Fruit fly (Drosophila melanogaster) whole organism, embryonic: ENCODE data around the gene CG14995.

Source experiments
- ATbp ChIP-seq: fragments of 200-800 bp; sonication (Bioruptor generic); optimal IDR thresholded peaks from 2 replicates; lab custom pipeline; 2017; ENCODE audit warnings: missing biosample characterization, mild to moderate bottlenecking, missing genetic modification characterization, missing genetic modification reagents
- Bdp1 ChIP-seq: fragments of 200-800 bp; sonication (Bioruptor generic); optimal IDR thresholded peaks from 3 replicates; lab custom pipeline; 2016; ENCODE audit warnings: missing biosample characterization, missing genetic modification characterization
- CG10267 ChIP-seq: fragments of 200-800 bp; sonication (Bioruptor generic); optimal IDR thresholded peaks from 2 replicates; lab custom pipeline; 2018; ENCODE audit warnings: missing biosample characterization, mild to moderate bottlenecking, missing genetic modification characterization, moderate library complexity
- CG10959 ChIP-seq: fragments of 200-800 bp; sonication (Bioruptor generic); IDR thresholded peaks from 2 replicates; pipeline ENCODE4 v1.3.6; 2022; ENCODE audit warnings: missing biosample characterization, missing genetic modification characterization
- CG12659 ChIP-seq: fragments of 200-800 bp; sonication (Bioruptor generic); optimal IDR thresholded peaks from 3 replicates; lab custom pipeline; 2017; ENCODE audit warnings: mild to moderate bottlenecking, missing biosample characterization, missing genetic modification reagents, missing genetic modification characterization
- CG13775 ChIP-seq: fragments of 200-800 bp; sonication (Bioruptor generic); optimal IDR thresholded peaks from 3 replicates; lab custom pipeline; 2017; ENCODE audit warnings: missing biosample characterization, mild to moderate bottlenecking, missing genetic modification characterization
- CG14710 ChIP-seq: fragments of 200-800 bp; sonication (Bioruptor generic); optimal IDR thresholded peaks from 3 replicates; lab custom pipeline; 2019; ENCODE audit warnings: missing biosample characterization, mild to moderate bottlenecking, missing genetic modification characterization, moderate library complexity
- CG15269 ChIP-seq: fragments of 200-800 bp; sonication (Bioruptor generic); optimal IDR thresholded peaks from 2 replicates; lab custom pipeline; 2018; ENCODE audit warnings: missing biosample characterization, mild to moderate bottlenecking, missing genetic modification characterization, moderate library complexity
- CG16815 ChIP-seq: fragments of 200-800 bp; sonication (Bioruptor generic); optimal IDR thresholded peaks from 3 replicates; lab custom pipeline; 2017; ENCODE audit warnings: missing biosample characterization, mild to moderate bottlenecking, missing genetic modification characterization
- CG17829 ChIP-seq: fragments of 200-800 bp; optimal IDR thresholded peaks from 2 replicates; lab custom pipeline; 2019; ENCODE audit warnings: missing biosample characterization, mild to moderate bottlenecking, missing genetic modification characterization, moderate library complexity
- CG2712 ChIP-seq: fragments of 200-800 bp; optimal IDR thresholded peaks from 3 replicates; lab custom pipeline; 2019; ENCODE audit warnings: missing biosample characterization, mild to moderate bottlenecking, missing genetic modification characterization, moderate library complexity
- CG31365 ChIP-seq: fragments of 200-800 bp; sonication (Bioruptor generic); optimal IDR thresholded peaks from 2 replicates; lab custom pipeline; 2018; ENCODE audit warnings: missing biosample characterization, mild to moderate bottlenecking, missing genetic modification characterization
- CG4854 ChIP-seq: fragments of 200-800 bp; sonication (Bioruptor generic); optimal IDR thresholded peaks from 2 replicates; lab custom pipeline; 2016; ENCODE audit warnings: missing biosample characterization, missing genetic modification characterization, inconsistent platforms
- CG7372 ChIP-seq: fragments of 200-800 bp; sonication (Bioruptor generic); IDR thresholded peaks from 2 replicates; pipeline ENCODE4 v1.3.6; 2022; ENCODE audit warnings: missing biosample characterization, missing genetic modification characterization
- CG7928 ChIP-seq: fragments of 200-800 bp; sonication (Bioruptor generic); optimal IDR thresholded peaks from 2 replicates; lab custom pipeline; 2017; ENCODE audit warnings: missing biosample characterization, mild to moderate bottlenecking, missing genetic modification characterization
- CG9437 ChIP-seq: fragments of 200-800 bp; sonication (Bioruptor generic); optimal IDR thresholded peaks from 2 replicates; lab custom pipeline; 2018; ENCODE audit warnings: missing biosample characterization, mild to moderate bottlenecking, missing genetic modification characterization
- CG9727 ChIP-seq: fragments of 200-800 bp; sonication (Bioruptor generic); optimal IDR thresholded peaks from 3 replicates; lab custom pipeline; 2017; ENCODE audit warnings: missing biosample characterization, mild to moderate bottlenecking, missing genetic modification characterization
- H15 ChIP-seq: fragments of 200-800 bp; sonication (Bioruptor generic); IDR thresholded peaks from 3 replicates; pipeline ENCODE4 v1.3.6; 2022; ENCODE audit warnings: missing biosample characterization, missing genetic modification characterization
- HmgZ ChIP-seq: fragments of 200-800 bp; sonication (Bioruptor generic); optimal IDR thresholded peaks from 2 replicates; lab custom pipeline; 2018; ENCODE audit warnings: missing biosample characterization, mild to moderate bottlenecking, missing genetic modification characterization
- Hmx ChIP-seq: fragments of 200-800 bp; sonication (Bioruptor generic); optimal IDR thresholded peaks from 2 replicates; lab custom pipeline; 2016; ENCODE audit warnings: missing biosample characterization, missing genetic modification characterization
- Lpt ChIP-seq: fragments of >200 bp; optimal IDR thresholded peaks from 2 replicates; lab custom pipeline; 2018; ENCODE audit warnings: missing biosample characterization, missing genetic modification characterization
- Med ChIP-seq: fragments of 200-800 bp; sonication (Bioruptor generic); peaks from one replicate; lab custom pipeline; 2016; ENCODE audit warnings: missing biosample characterization, missing genetic modification characterization, mild to moderate bottlenecking, inconsistent platforms, moderate library complexity
- Opbp ChIP-seq: fragments of 200-800 bp; sonication (Bioruptor generic); IDR thresholded peaks from 3 replicates; pipeline ENCODE4 v1.3.6; 2022; ENCODE audit warnings: missing biosample characterization, missing genetic modification characterization; ENCODE audit not compliant: partially characterized antibody
- Rfx ChIP-seq: fragments of 200-800 bp; sonication (Bioruptor generic); IDR thresholded peaks from 2 replicates; pipeline ENCODE4 v1.3.6; 2022; ENCODE audit warnings: missing biosample characterization, missing genetic modification characterization
- Sin3A ChIP-seq: fragments of >200 bp; optimal IDR thresholded peaks from 2 replicates; lab custom pipeline; 2018
- Xrp1 ChIP-seq: fragments of 200-800 bp; sonication (Bioruptor generic); IDR thresholded peaks from 2 replicates; pipeline ENCODE4 v1.3.6; 2022; ENCODE audit warnings: missing biosample characterization, missing genetic modification characterization
- abd-A ChIP-seq: fragments of 200-800 bp; sonication (Bioruptor generic); optimal IDR thresholded peaks from 3 replicates; lab custom pipeline; 2019; ENCODE audit warnings: missing biosample characterization, mild to moderate bottlenecking, missing genetic modification characterization, moderate library complexity
- bigmax ChIP-seq: fragments of 200-800 bp; sonication (Bioruptor generic); optimal IDR thresholded peaks from 2 replicates; lab custom pipeline; 2018; ENCODE audit warnings: missing biosample characterization, mild to moderate bottlenecking, missing genetic modification characterization
- cg ChIP-seq: fragments of 200-800 bp; sonication (Bioruptor generic); optimal IDR thresholded peaks from 3 replicates; lab custom pipeline; 2019; ENCODE audit warnings: missing biosample characterization, mild to moderate bottlenecking, missing genetic modification characterization, moderate library complexity
- ci ChIP-seq: fragments of 200-800 bp; sonication (Bioruptor generic); IDR thresholded peaks from 3 replicates; pipeline ENCODE4 v1.3.6; 2022; ENCODE audit warnings: missing biosample characterization, missing genetic modification characterization
- dan ChIP-seq: fragments of 200-800 bp; sonication (Bioruptor generic); IDR thresholded peaks from 2 replicates; pipeline ENCODE4 v1.3.6; 2022; ENCODE audit warnings: missing biosample characterization, missing genetic modification characterization
- dmrt11E ChIP-seq: fragments of 200-800 bp; sonication (Bioruptor generic); optimal IDR thresholded peaks from 3 replicates; lab custom pipeline; 2018; ENCODE audit warnings: missing biosample characterization, mild to moderate bottlenecking, missing genetic modification characterization, moderate library complexity
- dpn ChIP-seq, 2 experiments: fragments of 200-800 bp; sonication (Bioruptor generic); optimal IDR thresholded peaks; 3 replicates each; lab custom pipeline; 2016; ENCODE audit warnings: missing biosample characterization in 2 of 2, missing genetic modification characterization in 2 of 2
- en ChIP-seq: fragments of 200-800 bp; sonication (Bioruptor generic); optimal IDR thresholded peaks from 2 replicates; lab custom pipeline; 2016; ENCODE audit warnings: missing biosample characterization, missing genetic modification characterization
- fu2 ChIP-seq: fragments of 200-800 bp; sonication (Bioruptor generic); optimal IDR thresholded peaks from 2 replicates; lab custom pipeline; 2016; ENCODE audit warnings: missing biosample characterization, missing genetic modification characterization
- gcm2 ChIP-seq: fragments of 200-800 bp; sonication (Bioruptor generic); optimal IDR thresholded peaks from 2 replicates; lab custom pipeline; 2016; ENCODE audit warnings: missing biosample characterization, missing genetic modification characterization
- phol ChIP-seq: fragments of 200-800 bp; sonication (Bioruptor generic); optimal IDR thresholded peaks from 3 replicates; lab custom pipeline; 2018; ENCODE audit warnings: missing biosample characterization, mild to moderate bottlenecking, missing genetic modification characterization, moderate library complexity
- psq ChIP-seq: fragments of 200-800 bp; sonication (Bioruptor generic); optimal IDR thresholded peaks from 2 replicates; lab custom pipeline; 2017; ENCODE audit warnings: missing biosample characterization, missing genetic modification characterization
- pum ChIP-seq: fragments of 200-800 bp; sonication (Bioruptor generic); optimal IDR thresholded peaks from 2 replicates; lab custom pipeline; 2016; ENCODE audit warnings: missing biosample characterization, missing genetic modification characterization
- salm ChIP-seq: fragments of 200-800 bp; sonication (Bioruptor generic); optimal IDR thresholded peaks from 2 replicates; lab custom pipeline; 2018; ENCODE audit warnings: missing biosample characterization, mild to moderate bottlenecking, missing genetic modification characterization
- sd ChIP-seq: fragments of 200-800 bp; sonication (Bioruptor generic); optimal IDR thresholded peaks from 3 replicates; lab custom pipeline; 2018; ENCODE audit warnings: missing biosample characterization, mild to moderate bottlenecking, missing genetic modification characterization, moderate library complexity
- sisA ChIP-seq: fragments of 200-800 bp; sonication (Bioruptor generic); IDR thresholded peaks from 2 replicates; pipeline ENCODE4 v1.3.6; 2022; ENCODE audit warnings: missing biosample characterization, missing genetic modification characterization
- slp2 ChIP-seq: fragments of 200-800 bp; sonication (Bioruptor generic); optimal IDR thresholded peaks from 2 replicates; lab custom pipeline; 2016; ENCODE audit warnings: missing biosample characterization, missing genetic modification characterization
- sqz ChIP-seq: fragments of 200-800 bp; sonication (Bioruptor generic); optimal IDR thresholded peaks from 3 replicates; lab custom pipeline; 2018; ENCODE audit warnings: missing biosample characterization, mild to moderate bottlenecking, missing genetic modification characterization
- trem ChIP-seq: fragments of 200-800 bp; optimal IDR thresholded peaks from 3 replicates; lab custom pipeline; 2019; ENCODE audit warnings: missing biosample characterization, mild to moderate bottlenecking, missing genetic modification characterization, moderate library complexity
- ttk ChIP-seq: fragments of 200-800 bp; sonication (Bioruptor generic); IDR thresholded peaks from 2 replicates; pipeline ENCODE4 v2.1.2; 2022; ENCODE audit warnings: missing biosample characterization, missing genetic modification characterization
- tx ChIP-seq: fragments of 200-800 bp; sonication (Bioruptor generic); optimal IDR thresholded peaks from 2 replicates; lab custom pipeline; 2016; ENCODE audit warnings: missing biosample characterization, missing genetic modification characterization
- unc-4 ChIP-seq: fragments of 200-800 bp; sonication (Bioruptor generic); IDR thresholded peaks from 2 replicates; pipeline ENCODE4 v1.3.6; 2022; ENCODE audit warnings: missing biosample characterization, missing genetic modification characterization; ENCODE audit not compliant: partially characterized antibody
- zfh1 ChIP-seq: fragments of 200-800 bp; sonication (Bioruptor generic); IDR thresholded peaks from 3 replicates; pipeline ENCODE4 v1.3.6; 2022; ENCODE audit warnings: missing biosample characterization, missing genetic modification characterization

CG14995 gene

DNA sequence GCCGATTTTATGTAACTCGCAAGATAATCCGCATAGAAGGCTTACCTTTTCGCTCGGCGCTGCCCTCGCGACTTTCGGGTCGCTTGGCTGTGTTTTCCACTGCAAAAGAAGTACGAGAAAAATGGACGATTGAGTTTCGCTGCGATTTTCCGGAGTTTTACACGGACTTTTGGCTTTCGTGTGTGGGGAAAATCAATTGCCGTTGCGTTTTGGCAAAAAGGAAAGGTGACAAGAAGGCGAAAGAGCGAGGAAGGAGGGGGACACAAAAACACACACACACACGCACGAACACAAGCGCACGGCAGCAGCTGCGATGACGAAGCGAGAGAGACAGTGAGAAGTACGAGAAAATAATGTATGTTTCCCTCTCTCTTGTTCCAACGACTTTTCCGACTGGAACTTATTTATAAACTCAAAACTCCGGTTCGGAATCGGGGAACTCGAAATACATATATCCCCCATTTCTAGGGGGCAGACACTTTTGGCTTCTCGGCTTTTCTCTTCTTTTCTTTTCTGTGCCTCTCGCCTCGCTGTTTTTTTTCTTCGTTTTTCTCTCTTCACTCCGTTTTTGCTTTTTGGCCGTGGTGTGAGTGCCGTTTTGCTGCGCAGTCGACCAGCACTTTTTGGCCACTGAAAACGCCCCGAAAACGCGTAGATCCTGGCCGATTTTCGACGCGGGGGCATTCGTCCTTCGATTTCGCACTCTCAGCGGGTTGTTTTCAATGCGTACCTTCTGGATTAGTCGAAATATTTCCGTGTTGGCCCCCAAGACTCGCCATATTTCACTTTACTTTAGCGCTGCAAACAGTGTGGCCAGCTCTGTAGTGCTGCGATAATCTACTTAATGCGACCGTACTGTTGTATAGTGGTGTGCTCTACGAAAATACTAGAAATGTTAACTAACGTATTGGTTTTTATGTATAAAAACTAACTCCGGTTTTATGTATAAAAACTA lies 30.9 kb upstream of the CG14995 start, which contains the start of gene ens (continued):
- TF ChIP-seq gcm2, result no peak
- TF ChIP-seq ci (GFP tag; lab: Robert Waterston, UW), result no peak
- TF ChIP-seq CG31365 (tag; lab: Kevin White, UChicago), result no peak
- no peak for TF ChIP-seq fu2 (GFP tag; lab: Kevin White, UChicago)
- TF ChIP-seq CG9727 (GFP tag; lab: Kevin White, UChicago), result no peak
- TF ChIP-seq HmgZ (tag; lab: Kevin White, UChicago), result peak; percentile 6
- 0 out of 2 replicates have a peak, but pooled peaks have one; percentile 13 for TF ChIP-seq unc-4
- TF ChIP-seq zfh1 (GFP tag; lab: Robert Waterston, UW), result 0 out of 3 replicates have a peak, but pooled peaks have one; percentile 24
- peak; percentile 24 for TF ChIP-seq salm (tag; lab: Kevin White, UChicago)
- no peak for TF ChIP-seq H15 (GFP tag; lab: Robert Waterston, UW)
- TF ChIP-seq CG10959 (GFP tag; lab: Robert Waterston, UW), result no peak
- no peak for TF ChIP-seq CG15269 (tag; lab: Kevin White, UChicago)
- no peak for TF ChIP-seq Hmx (GFP tag; lab: Kevin White, UChicago)
- TF ChIP-seq ATbp (GFP tag; lab: Kevin White, UChicago), result no peak
- TF ChIP-seq Med, result peak; percentile 64
- TF ChIP-seq CG13775 (GFP tag; lab: Kevin White, UChicago), result no peak
- TF ChIP-seq CG14710, result peak; percentile 26
- no peak for TF ChIP-seq Lpt (GFP tag; lab: Kevin White, UChicago)
- peak; percentile 33 for TF ChIP-seq trem (tag; lab: Kevin White, UChicago)
- TF ChIP-seq CG9437 (GFP tag; lab: Kevin White, UChicago), result no peak
- TF ChIP-seq psq, result peak; percentile 71
- peak; percentile 56 for TF ChIP-seq CG12659
- TF ChIP-seq bigmax (GFP tag; lab: Kevin White, UChicago), result no peak
- TF ChIP-seq CG2712 (tag; lab: Kevin White, UChicago), result no peak
- TF ChIP-seq en (GFP tag; lab: Kevin White, UChicago), result no peak
- peak; percentile 3 for TF ChIP-seq CG17829 (tag; lab: Kevin White, UChicago)
- no peak for TF ChIP-seq sisA (GFP tag; lab: Robert Waterston, UW)
- TF ChIP-seq CG4854, result no peak
- TF ChIP-seq Bdp1, result no peak
- TF ChIP-seq dmrt11E (tag; lab: Kevin White, UChicago), result no peak
- no peak for TF ChIP-seq CG7372
- no peak for TF ChIP-seq ttk (GFP tag; lab: Robert Waterston, UW)
- TF ChIP-seq cg (GFP tag; lab: Kevin White, UChicago), result peak; percentile 88
- TF ChIP-seq Xrp1 (GFP tag; lab: Robert Waterston, UW), result no peak
- 0 out of 2 replicates have a peak, but pooled peaks have one; percentile 21 for TF ChIP-seq Rfx
- no peak for TF ChIP-seq CG16815 (GFP tag; lab: Kevin White, UChicago)
- TF ChIP-seq Opbp (GFP tag; lab: Robert Waterston, UW), result 0 out of 3 replicates have a peak, but pooled peaks have one; percentile 52
- peak; percentile 79 for TF ChIP-seq sqz
- TF ChIP-seq slp2, result no peak
- TF ChIP-seq sd (tag; lab: Kevin White, UChicago), result no peak
- peak; percentile 2 for TF ChIP-seq CG10267 (tag; lab: Kevin White, UChicago)
- no peak for TF ChIP-seq abd-A (tag; lab: Kevin White, UChicago)
- no peak for TF ChIP-seq CG7928 (GFP tag; lab: Kevin White, UChicago)
- TF ChIP-seq dpn (GFP tag; optimal IDR thresholded peaks at IDR 0.05; lab: Kevin White, UChicago), result no peak
- peak; percentile 72 for TF ChIP-seq phol (tag; lab: Kevin White, UChicago)
- no peak for TF ChIP-seq pum (GFP tag; lab: Kevin White, UChicago)
- TF ChIP-seq tx (GFP tag; lab: Kevin White, UChicago), result no peak
- no peak for TF ChIP-seq dan (GFP tag; lab: Robert Waterston, UW)
- peak; percentile 31 for TF ChIP-seq Sin3A (lab: Kevin White, UChicago)
